Fruit fly (Drosophila melanogaster): Measurements from ENCODE around the gene CG4080.

Gene CG4080

DNA sequence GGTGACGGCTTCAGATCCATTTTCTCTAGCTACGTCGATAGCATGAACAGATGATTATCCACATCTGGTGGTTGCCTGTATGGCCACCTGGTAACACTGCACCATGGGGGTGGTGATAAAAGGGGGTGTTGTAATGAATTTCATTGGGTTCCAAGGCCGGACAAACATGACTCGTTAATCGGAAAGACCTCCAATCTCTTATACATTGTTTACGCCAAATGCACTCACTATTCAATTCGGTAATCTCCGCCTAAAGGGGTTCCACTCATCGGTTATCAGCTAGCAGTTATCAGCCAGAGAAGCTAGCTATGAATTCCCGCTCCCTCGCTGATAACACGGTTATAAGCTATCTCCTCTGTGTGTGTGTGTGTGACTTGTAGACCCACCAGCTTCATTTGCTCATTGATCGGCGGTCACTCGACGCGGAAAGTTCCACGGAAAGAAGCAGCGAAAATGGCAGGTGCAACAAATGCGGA is 38.8 kb downstream of the CG4080 start, which contains the start of gene Pdxk:
Pdxk (plus strand) TSS at position 100 of the 476 bp plus-strand sequence.
- TF ChIP-seq psq (optimal IDR thresholded peaks at IDR 0.05) (no peak), usp (GFP tag; optimal IDR thresholded peaks at IDR 0.05) (no peak), pan (optimal IDR thresholded peaks at IDR 0.05) (no peak), EcR (GFP tag; optimal IDR thresholded peaks at IDR 0.05) (no peak), CG8478 (optimal IDR thresholded peaks at IDR 0.05) (no peak), Dll (optimal IDR thresholded peaks at IDR 0.05) (no peak)

DNA sequence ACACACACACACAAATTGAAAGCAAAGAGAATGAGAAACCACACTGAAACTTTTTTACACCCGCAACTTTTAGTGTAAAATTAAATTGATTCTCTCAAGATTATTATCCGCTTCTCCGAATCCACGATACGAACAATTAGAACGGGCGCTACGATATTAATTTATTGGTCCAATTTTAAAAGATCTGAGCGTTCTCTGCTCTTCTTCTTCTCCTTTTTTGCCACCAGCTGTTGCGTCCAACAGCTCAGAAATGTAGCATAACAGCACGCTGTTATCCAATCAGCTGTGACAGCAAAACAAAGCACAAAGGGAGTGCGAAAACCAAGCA is 40.4 kb downstream of the CG4080 start, which contains the start of the genes UGP and Svip:
UGP (minus strand) TSS at position 223 of the 328 bp plus-strand sequence.
Svip (plus strand) TSS at position 287 of the 328 bp plus-strand sequence.
- TF ChIP-seq usp (GFP tag; optimal IDR thresholded peaks at IDR 0.05) = no peak
- no peak for TF ChIP-seq EcR (GFP tag; optimal IDR thresholded peaks at IDR 0.05)
- TF ChIP-seq pan (optimal IDR thresholded peaks at IDR 0.05) = no peak
- no peak for TF ChIP-seq Dll (optimal IDR thresholded peaks at IDR 0.05)
- TF ChIP-seq psq (optimal IDR thresholded peaks at IDR 0.05) = no peak
- TF ChIP-seq CG8478 (optimal IDR thresholded peaks at IDR 0.05) = no peak

DNA sequence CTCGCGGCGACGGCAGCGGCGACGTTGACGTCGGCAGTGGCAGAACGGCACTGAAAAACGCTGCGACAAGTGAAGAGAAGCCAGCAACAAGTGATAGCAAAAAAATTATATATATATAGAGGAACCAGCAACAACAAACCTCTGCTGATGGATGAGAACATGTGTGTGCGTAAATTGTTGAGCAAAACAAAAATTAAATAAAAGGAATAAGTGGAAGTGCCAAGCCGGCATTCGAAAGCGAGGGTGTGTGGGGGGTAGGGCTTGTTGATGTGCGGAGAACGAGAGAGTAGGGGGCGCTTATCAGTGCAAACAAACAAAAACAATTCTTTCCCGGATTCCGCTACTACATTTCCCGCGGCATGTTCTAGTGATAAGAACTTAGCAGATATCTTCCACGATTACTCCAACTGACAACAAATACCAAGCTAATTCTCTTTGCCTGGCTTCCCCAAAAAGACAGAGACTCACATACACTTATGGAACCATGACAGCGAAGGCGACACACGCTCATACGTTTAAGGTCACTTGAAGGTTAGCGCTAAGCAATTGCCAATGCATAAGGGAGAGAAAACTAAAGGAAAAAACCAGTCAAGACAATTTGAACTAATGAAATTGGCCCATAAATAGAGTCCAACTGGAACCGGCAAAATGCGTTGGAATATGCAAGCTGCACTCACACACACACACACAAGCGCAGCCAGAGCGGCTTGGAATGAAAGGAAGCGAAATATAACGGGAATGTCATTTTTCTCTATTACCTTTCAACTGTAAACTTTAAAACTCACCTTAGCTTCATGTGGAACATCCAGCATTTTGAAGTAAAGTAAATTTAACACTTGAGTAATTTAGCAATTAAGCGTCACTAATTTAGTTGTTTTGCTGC is 41.0 kb downstream of the CG4080 start:
- TF ChIP-seq CG8478 (optimal IDR thresholded peaks at IDR 0.05) (no peak), pan (optimal IDR thresholded peaks at IDR 0.05) (no peak), Dll (optimal IDR thresholded peaks at IDR 0.05) (no peak), EcR (GFP tag; optimal IDR thresholded peaks at IDR 0.05) (no peak), psq (optimal IDR thresholded peaks at IDR 0.05) (no peak), usp (GFP tag; optimal IDR thresholded peaks at IDR 0.05) (no peak)

DNA sequence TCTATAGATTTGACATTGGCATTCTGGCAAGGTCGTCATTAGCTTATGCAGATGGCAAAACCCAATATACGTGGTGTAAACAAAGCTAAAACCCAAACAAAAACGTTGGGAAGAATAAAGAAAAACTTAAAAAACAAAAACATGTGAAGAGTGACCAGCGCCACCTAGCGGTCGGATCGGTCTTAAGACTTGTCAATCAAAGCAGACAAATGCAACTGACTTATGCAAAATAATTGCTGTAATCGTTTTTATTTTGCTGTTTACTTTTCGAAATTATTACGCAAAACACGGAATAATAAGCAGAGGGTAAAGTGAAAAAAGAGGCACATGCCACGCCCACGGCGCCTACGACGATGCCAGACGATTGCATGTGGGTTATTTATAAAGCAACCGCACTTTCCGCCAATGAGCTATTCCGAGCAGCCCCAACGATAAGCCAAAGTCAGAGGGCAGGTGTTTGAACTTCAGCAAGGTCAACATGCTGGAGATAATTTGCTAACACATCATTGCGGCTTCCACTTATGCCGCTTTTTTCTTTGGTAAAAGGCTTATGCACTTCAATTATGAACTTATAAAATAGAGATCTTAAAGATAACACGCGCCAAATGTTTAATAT is 42.8 kb downstream of the CG4080 start:
- TF ChIP-seq CG8478 (optimal IDR thresholded peaks at IDR 0.05) = no peak
- no peak for TF ChIP-seq pan (optimal IDR thresholded peaks at IDR 0.05)
- no peak for TF ChIP-seq psq (optimal IDR thresholded peaks at IDR 0.05)
- TF ChIP-seq Dll (optimal IDR thresholded peaks at IDR 0.05) = no peak
- TF ChIP-seq usp (GFP tag; optimal IDR thresholded peaks at IDR 0.05) = no peak
- TF ChIP-seq EcR (GFP tag; optimal IDR thresholded peaks at IDR 0.05) = no peak

DNA sequence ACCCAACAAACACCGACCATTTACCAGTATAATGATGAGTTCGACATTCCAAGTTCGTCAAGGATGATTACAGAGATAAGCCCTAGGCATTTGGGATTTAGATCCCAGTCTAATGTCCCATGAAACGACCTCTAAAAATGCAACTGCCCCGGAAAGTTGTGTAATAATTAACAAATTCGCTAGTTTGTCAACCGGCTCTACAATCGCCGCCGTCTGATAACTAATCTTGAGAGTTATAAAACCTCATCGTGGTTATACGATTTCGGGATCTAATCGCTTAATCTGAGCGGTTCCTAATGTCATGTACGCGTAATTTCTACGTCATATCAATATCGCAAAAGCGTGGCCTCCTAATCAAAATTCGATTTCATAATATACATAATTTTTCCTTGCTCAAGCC is 43.5 kb downstream of the CG4080 start:
- TF ChIP-seq pan (optimal IDR thresholded peaks at IDR 0.05) = no peak
- TF ChIP-seq EcR (GFP tag; optimal IDR thresholded peaks at IDR 0.05) = no peak
- no peak for TF ChIP-seq psq (optimal IDR thresholded peaks at IDR 0.05)
- no peak for TF ChIP-seq usp (GFP tag; optimal IDR thresholded peaks at IDR 0.05)
- no peak for TF ChIP-seq Dll (optimal IDR thresholded peaks at IDR 0.05)
- no peak for TF ChIP-seq CG8478 (optimal IDR thresholded peaks at IDR 0.05)

DNA sequence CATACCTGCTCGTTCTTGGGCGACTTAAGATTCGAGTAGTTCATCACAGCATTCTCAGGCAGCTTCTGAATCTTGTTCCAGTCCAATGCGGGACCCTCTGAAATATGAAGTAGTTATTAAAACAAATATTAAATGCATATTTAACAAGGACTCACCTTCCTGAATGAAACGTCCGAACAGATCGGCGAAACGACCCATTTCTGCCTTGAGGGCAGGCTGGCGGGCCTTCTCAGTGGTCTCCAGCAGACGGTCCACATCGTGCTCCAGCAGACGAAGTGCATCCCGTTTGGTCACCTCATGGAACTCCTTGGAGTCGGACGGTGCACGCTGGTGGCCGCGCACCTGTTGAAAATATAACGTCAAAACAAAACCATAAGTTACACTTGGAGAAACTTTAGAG is 45.3 kb downstream of the CG4080 start, which contains the start of gene CG32040:
CG32040 (plus strand) TSS at position 301 of the 400 bp plus-strand sequence.
- no peak for TF ChIP-seq usp (GFP tag; optimal IDR thresholded peaks at IDR 0.05)
- no peak for TF ChIP-seq pan (optimal IDR thresholded peaks at IDR 0.05)
- TF ChIP-seq CG8478 (optimal IDR thresholded peaks at IDR 0.05) = no peak
- no peak for TF ChIP-seq psq (optimal IDR thresholded peaks at IDR 0.05)
- TF ChIP-seq Dll (optimal IDR thresholded peaks at IDR 0.05) = no peak
- no peak for TF ChIP-seq EcR (GFP tag; optimal IDR thresholded peaks at IDR 0.05)

DNA sequence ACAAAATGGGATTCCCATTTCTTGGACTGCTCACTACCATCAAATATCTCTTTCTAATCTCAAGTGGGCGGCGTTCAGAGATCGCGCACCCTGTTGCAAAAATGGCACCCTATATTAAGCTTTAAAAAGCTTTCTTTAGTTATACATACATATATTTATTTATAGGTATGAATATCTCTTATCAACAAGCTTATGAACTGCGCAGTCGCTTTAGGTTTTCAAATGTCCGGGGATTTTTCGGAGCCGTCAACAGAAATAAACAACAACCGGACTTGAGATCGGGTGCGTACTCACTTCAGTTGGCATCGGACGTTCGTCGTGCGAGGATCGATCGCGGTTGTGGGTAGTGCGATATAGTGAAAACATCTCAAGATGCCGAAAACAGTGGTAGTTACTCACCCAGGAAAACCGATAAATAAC is 49.7 kb downstream of the CG4080 start, which contains the start of gene PGRP-LF:
PGRP-LF (plus strand) TSS at position 296 of the 420 bp plus-strand sequence.
- TF ChIP-seq psq (optimal IDR thresholded peaks at IDR 0.05) (no peak), usp (GFP tag; optimal IDR thresholded peaks at IDR 0.05) (no peak), pan (optimal IDR thresholded peaks at IDR 0.05) (no peak), Dll (optimal IDR thresholded peaks at IDR 0.05) (no peak), CG8478 (optimal IDR thresholded peaks at IDR 0.05) (no peak), EcR (GFP tag; optimal IDR thresholded peaks at IDR 0.05) (no peak)

DNA sequence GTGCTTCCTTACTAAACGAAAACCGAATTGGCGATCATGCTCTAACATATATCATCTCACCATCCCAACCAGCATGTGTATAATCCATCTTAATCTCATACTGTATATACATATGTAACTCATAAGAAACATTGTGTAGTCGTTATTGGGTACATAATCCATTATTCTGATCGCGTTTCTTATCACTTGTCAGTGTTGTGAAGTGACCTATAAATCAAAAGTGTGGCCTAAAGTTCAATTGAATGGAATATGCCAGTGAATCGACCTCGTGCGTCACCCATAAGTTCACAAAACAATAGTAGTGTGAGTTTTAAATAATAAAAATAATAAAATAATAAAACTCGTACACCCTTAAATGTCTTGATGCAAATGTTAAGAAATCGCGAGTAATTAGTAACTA is 53.9 kb downstream of the CG4080 start:
- TF ChIP-seq Dll (optimal IDR thresholded peaks at IDR 0.05) (no peak), usp (GFP tag; optimal IDR thresholded peaks at IDR 0.05) (no peak), psq (optimal IDR thresholded peaks at IDR 0.05) (no peak), pan (optimal IDR thresholded peaks at IDR 0.05) (no peak), EcR (GFP tag; optimal IDR thresholded peaks at IDR 0.05) (no peak), CG8478 (optimal IDR thresholded peaks at IDR 0.05) (no peak)

DNA sequence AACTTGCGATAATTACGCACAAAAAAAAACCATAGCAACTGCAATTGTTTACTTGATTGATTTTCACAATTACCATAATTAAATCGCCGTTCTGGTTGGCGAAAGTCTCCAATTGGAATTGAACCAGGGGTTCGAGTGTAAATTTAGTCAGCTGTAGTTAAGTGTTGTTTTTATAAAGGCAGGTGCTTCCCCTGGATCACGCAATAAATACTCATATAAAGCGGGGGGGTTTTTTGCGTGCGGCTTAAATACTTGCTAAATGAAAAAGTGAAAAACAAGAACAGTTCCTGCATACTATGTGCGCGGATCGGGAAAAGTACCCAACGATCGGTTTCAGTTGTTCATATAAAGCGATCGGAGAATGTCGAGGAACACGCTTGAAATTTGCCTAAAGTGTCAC is 55.1 kb downstream of the CG4080 start:
- TF ChIP-seq usp (GFP tag; optimal IDR thresholded peaks at IDR 0.05) (no peak), pan (optimal IDR thresholded peaks at IDR 0.05) (no peak), EcR (GFP tag; optimal IDR thresholded peaks at IDR 0.05) (no peak), CG8478 (optimal IDR thresholded peaks at IDR 0.05) (no peak), psq (optimal IDR thresholded peaks at IDR 0.05) (no peak), Dll (optimal IDR thresholded peaks at IDR 0.05) (no peak)

DNA sequence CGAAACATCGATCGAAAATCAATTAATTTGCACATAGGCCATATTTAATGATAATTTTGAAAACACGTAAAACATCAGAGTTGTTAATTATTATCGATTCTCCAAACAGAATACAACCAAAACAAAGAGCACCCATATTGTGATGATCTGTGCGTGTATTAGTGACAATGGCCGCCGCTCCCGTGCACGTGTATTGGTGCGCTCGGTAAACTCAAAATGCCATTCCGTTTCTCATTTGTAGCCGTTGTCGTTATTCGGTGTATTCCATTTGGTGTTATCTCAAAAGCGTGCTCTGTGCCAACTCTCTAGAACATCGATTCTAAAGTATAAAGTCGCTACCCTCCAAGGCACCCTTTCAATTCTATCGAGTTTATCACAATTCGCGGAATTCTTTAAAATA is 58.2 kb downstream of the CG4080 start:
- TF ChIP-seq EcR (GFP tag; optimal IDR thresholded peaks at IDR 0.05) = no peak
- TF ChIP-seq psq (optimal IDR thresholded peaks at IDR 0.05) = no peak
- no peak for TF ChIP-seq CG8478 (optimal IDR thresholded peaks at IDR 0.05)
- TF ChIP-seq usp (GFP tag; optimal IDR thresholded peaks at IDR 0.05) = no peak
- no peak for TF ChIP-seq Dll (optimal IDR thresholded peaks at IDR 0.05)
- no peak for TF ChIP-seq pan (optimal IDR thresholded peaks at IDR 0.05)

DNA sequence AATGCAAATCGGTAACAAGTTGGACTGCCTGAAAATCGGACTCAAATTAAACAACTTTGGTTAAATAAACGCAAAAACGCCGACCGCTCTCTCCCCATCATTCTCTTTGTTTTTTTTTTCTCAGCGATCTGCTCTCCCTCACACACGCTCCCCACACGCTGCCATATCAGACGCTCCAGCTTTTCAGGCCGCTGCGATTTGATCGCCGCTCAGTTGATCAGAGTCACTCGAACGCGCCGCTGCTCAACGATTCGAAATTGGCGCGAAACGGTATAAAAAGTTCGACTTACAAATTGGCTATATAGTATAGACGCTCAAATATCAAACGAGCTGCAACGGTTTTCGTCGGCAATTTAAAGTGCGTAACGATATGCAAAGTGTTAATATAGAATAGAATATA is 58.8 kb downstream of the CG4080 start:
- TF ChIP-seq psq (optimal IDR thresholded peaks at IDR 0.05) (no peak), EcR (GFP tag; optimal IDR thresholded peaks at IDR 0.05) (no peak), CG8478 (optimal IDR thresholded peaks at IDR 0.05) (no peak), usp (GFP tag; optimal IDR thresholded peaks at IDR 0.05) (no peak), pan (optimal IDR thresholded peaks at IDR 0.05) (no peak), Dll (optimal IDR thresholded peaks at IDR 0.05) (no peak)

DNA sequence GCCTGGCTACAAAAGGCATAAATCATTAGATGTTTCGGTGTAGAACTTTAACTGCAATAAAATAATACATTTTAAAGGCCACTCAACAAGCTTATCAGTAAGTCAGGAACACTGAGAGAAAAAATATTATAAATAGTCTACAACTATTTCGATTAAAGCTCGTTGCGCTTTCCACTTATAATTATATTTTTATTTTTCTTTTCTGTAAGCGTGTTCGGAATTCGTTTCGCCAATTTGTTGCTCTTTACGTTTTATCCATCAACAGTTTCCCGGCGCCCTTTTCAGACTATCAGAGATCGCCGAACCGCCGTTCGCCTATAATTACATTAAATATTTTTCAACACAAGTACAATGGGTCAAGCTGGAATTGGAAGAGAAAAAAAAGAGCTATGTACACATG is 60.0 kb downstream of the CG4080 start:
- no peak for TF ChIP-seq usp (GFP tag; optimal IDR thresholded peaks at IDR 0.05)
